Worm (Caenorhabditis elegans): ENCODE data around the gene T28H10.1.
A peak's percentile ranks its signal among the peaks of the same experiment; 100 is the strongest.

The T28H10.1 gene

ce11 chrV:12531084-12531483, 27.5 kb downstream of the T28H10.1 start:
- TF ChIP-seq dsc-1 (tag; optimal IDR thresholded peaks at IDR 0.05) (peak; percentile 36), ama-1 (optimal IDR thresholded peaks at IDR 0.05) (no peak), unc-130 (tag; optimal IDR thresholded peaks at IDR 0.05) (no peak), nhr-12 (tag; optimal IDR thresholded peaks at IDR 0.05) (no peak), efl-3 (GFP tag; optimal IDR thresholded peaks at IDR 0.05) (no peak), efl-1 (optimal IDR thresholded peaks at IDR 0.05) (no peak), efl-1 (GFP tag; optimal IDR thresholded peaks at IDR 0.05 in 1 of 2) (no peak), mep-1 (tag; optimal IDR thresholded peaks at IDR 0.05) (no peak), lin-14 (GFP tag; optimal IDR thresholded peaks at IDR 0.05) (peak; percentile 46), tlp-1 (tag; optimal IDR thresholded peaks at IDR 0.05) (no peak), snpc-4 (tag; optimal IDR thresholded peaks at IDR 0.05) (no peak), lin-13 (GFP tag; optimal IDR thresholded peaks at IDR 0.05) (no peak), sptf-1 (tag; optimal IDR thresholded peaks at IDR 0.05) (no peak), mef-2 (tag; optimal IDR thresholded peaks at IDR 0.05) (no peak), nhr-71 (tag; optimal IDR thresholded peaks at IDR 0.05) (peak; percentile 69), mab-9 (GFP tag; IDR thresholded peaks at IDR 0.05) (no peak), C16A3.4 (tag; optimal IDR thresholded peaks at IDR 0.05) (no peak), mdl-1 (tag; optimal IDR thresholded peaks at IDR 0.05) (no peak), nhr-20 (tag; optimal IDR thresholded peaks at IDR 0.05) (peak; percentile 31), nhr-85 (tag) (no peak), swsn-7 (tag; optimal IDR thresholded peaks at IDR 0.05) (no peak), fos-1 (tag; optimal IDR thresholded peaks at IDR 0.05) (no peak), pax-3 (tag; optimal IDR thresholded peaks at IDR 0.05) (peak; percentile 14), jun-1 (tag; optimal IDR thresholded peaks at IDR 0.05) (no peak), fkh-8 (tag; optimal IDR thresholded peaks at IDR 0.05) (peak; percentile 77), hpl-2 (GFP tag; optimal IDR thresholded peaks at IDR 0.05) (no peak), fkh-4 (tag; optimal IDR thresholded peaks at IDR 0.05; ENCODE audit: borderline replicate concordance) (no peak), alr-1 (tag; optimal IDR thresholded peaks at IDR 0.05; ENCODE audit: borderline replicate concordance) (no peak), lin-15B (tag; optimal IDR thresholded peaks at IDR 0.05) (no peak), ceh-82 (tag; optimal IDR thresholded peaks at IDR 0.05) (no peak), unc-98 (GFP tag; IDR thresholded peaks at IDR 0.05) (no peak), ceh-8 (GFP tag; optimal IDR thresholded peaks at IDR 0.05) (no peak), lin-35 (GFP tag; optimal IDR thresholded peaks at IDR 0.05) (no peak), nhr-47 (tag; optimal IDR thresholded peaks at IDR 0.05) (peak; percentile 65), unc-30 (tag; optimal IDR thresholded peaks at IDR 0.05) (no peak), C04F5.9 (tag; optimal IDR thresholded peaks at IDR 0.05) (no peak), pqm-1 (tag; optimal IDR thresholded peaks at IDR 0.05) (no peak), aha-1 (tag; optimal IDR thresholded peaks at IDR 0.05) (no peak), sup-37 (GFP tag; optimal IDR thresholded peaks at IDR 0.05) (no peak), lir-3 (tag; optimal IDR thresholded peaks at IDR 0.05; ENCODE audit: poor library complexity) (no peak), ets-5 (GFP tag; IDR thresholded peaks at IDR 0.05) (no peak), nhr-11 (tag; optimal IDR thresholded peaks at IDR 0.05) (peak; percentile 48), nhr-237 (tag; optimal IDR thresholded peaks at IDR 0.05) (no peak), ceh-88 (GFP tag; IDR thresholded peaks at IDR 0.05) (no peak), F16B12.6 (tag; optimal IDR thresholded peaks at IDR 0.05) (no peak), sox-4 (tag; optimal IDR thresholded peaks at IDR 0.05) (no peak)

- TF ChIP-seq elt-2 (tag; optimal IDR thresholded peaks at IDR 0.05), result peak; percentile 57
- no peak for TF ChIP-seq Y116A8C.19 (tag; optimal IDR thresholded peaks at IDR 0.05; ENCODE audit: borderline replicate concordance)
Observed at ce11 chrV:12532369-12532768, 28.8 kb downstream of the T28H10.1 start.

All from whole organism, L1 larva.